Worm (Caenorhabditis elegans) whole organism, early embryonic: Measurements from ENCODE around the gene blos-7.

ENCODE experiments used
- ama-1 ChIP-seq: fragments of 150-350 bp; optimal IDR thresholded peaks from 2 replicates; lab custom pipeline; 2014
- flt-1 ChIP-seq: fragments of 200-800 bp; sonication (Bioruptor generic); IDR thresholded peaks from 2 replicates; pipeline ENCODE4 v1.3.6; 2022; ENCODE audit warnings: missing genetic modification characterization, missing compliant biosample characterization
- pes-1 ChIP-seq: fragments of 200-800 bp; sonication (Bioruptor generic); IDR thresholded peaks from 2 replicates; pipeline ENCODE4 v1.3.6; 2022; ENCODE audit warnings: missing genetic modification reagents, missing genetic modification characterization, missing compliant biosample characterization
- scrt-1 ChIP-seq: fragments of 200-800 bp; sonication (Bioruptor generic); IDR thresholded peaks from 2 replicates; pipeline ENCODE4 v1.3.6; 2022; ENCODE audit warnings: missing genetic modification characterization, missing compliant biosample characterization
- tbx-11 ChIP-seq: fragments of 200-800 bp; sonication (Bioruptor generic); IDR thresholded peaks from 2 replicates; pipeline ENCODE4 v1.3.6; 2022; ENCODE audit warnings: missing genetic modification characterization, missing compliant biosample characterization
- tbx-37 ChIP-seq: fragments of 200-800 bp; sonication (Bioruptor generic); conservative IDR thresholded peaks from 2 replicates; pipeline ENCODE4 v1.3.6; 2022; ENCODE audit warnings: missing genetic modification reagents, missing genetic modification characterization, missing compliant biosample characterization
- tra-4 ChIP-seq: sonication (generic microtip); optimal IDR thresholded peaks from 2 replicates; lab custom pipeline; 2017; ENCODE audit warnings: missing genetic modification characterization, missing compliant biosample characterization

DNA sequence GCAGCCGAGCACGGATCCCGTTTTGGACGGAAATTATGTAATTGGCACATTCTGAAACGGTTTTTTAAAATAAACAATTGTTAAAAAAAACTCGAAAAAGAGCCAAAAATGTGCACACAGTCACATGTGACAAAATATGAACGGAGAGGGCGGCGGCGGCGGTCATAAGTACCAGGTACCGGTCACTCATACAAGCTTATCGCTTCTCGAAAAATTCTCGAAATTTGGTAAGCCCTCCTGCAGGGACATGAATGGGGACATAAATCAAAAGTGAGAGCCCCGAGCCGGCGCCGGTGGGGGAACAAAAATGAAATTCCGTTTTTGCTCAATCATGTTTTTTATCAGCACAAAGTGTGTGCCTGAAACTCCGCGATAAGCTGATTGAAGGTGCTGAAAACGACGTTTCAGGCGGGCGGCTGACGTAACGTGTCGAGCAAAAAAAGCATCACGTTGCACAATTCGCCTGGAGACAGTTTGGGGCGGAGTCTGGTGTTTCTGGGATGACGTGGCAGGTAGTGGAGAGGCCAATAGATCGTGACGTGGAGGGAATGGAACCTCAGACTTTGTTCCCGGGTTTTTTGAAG is 30.4 kb upstream of the blos-7 start, which contains the start of gene ltah-1.2:
- TF ChIP-seq ama-1 (no peak), tra-4 (tag; lab: Kevin White, UChicago) (no peak), pes-1 (GFP tag; lab: Robert Waterston, UW) (no peak), scrt-1 (no peak), flt-1 (GFP tag; lab: Robert Waterston, UW) (no peak), tbx-37 (GFP tag; lab: Robert Waterston, UW) (no peak), tbx-11 (GFP tag; lab: Robert Waterston, UW) (no peak)
